Fruit fly (Drosophila melanogaster): ENCODE measurements around the gene Cpr76Ba.

Gene Cpr76Ba

dm6 chr3L:19556738-19557137 lies 38.6 kb upstream of the Cpr76Ba start:
- TF ChIP-seq Myc (optimal IDR thresholded peaks at IDR 0.05), result no peak
- no peak for TF ChIP-seq Sin3A (optimal IDR thresholded peaks at IDR 0.05)
- no peak for TF ChIP-seq h (optimal IDR thresholded peaks at IDR 0.05)
- TF ChIP-seq insv (optimal IDR thresholded peaks at IDR 0.05), result no peak

dm6 chr3L:19555906-19556457 lies 37.9 kb upstream of the Cpr76Ba start:
- TF ChIP-seq Myc (optimal IDR thresholded peaks at IDR 0.05) (no peak), h (optimal IDR thresholded peaks at IDR 0.05) (no peak), Sin3A (optimal IDR thresholded peaks at IDR 0.05) (no peak), psq (optimal IDR thresholded peaks at IDR 0.05) (no peak), ttk (optimal IDR thresholded peaks at IDR 0.05) (no peak), insv (optimal IDR thresholded peaks at IDR 0.05) (no peak)

- TF ChIP-seq Myc (optimal IDR thresholded peaks at IDR 0.05) (no peak), ttk (optimal IDR thresholded peaks at IDR 0.05) (no peak), psq (optimal IDR thresholded peaks at IDR 0.05) (no peak), insv (optimal IDR thresholded peaks at IDR 0.05) (no peak), h (optimal IDR thresholded peaks at IDR 0.05) (no peak), Sin3A (optimal IDR thresholded peaks at IDR 0.05) (no peak)
These were observed 34.1 kb upstream of the Cpr76Ba start, which contains the start of the genes Ltn1 and CG9300 for dm6 chr3L:19552136-19552773. TSS of gene Ltn1 (minus strand) at chr3L:19552290. TSS of gene CG9300 (plus strand) at chr3L:19552420.

- no peak for TF ChIP-seq ttk (optimal IDR thresholded peaks at IDR 0.05)
- no peak for TF ChIP-seq h (optimal IDR thresholded peaks at IDR 0.05)
- no peak for TF ChIP-seq insv (optimal IDR thresholded peaks at IDR 0.05)
- TF ChIP-seq psq (optimal IDR thresholded peaks at IDR 0.05), result no peak
- TF ChIP-seq Myc (optimal IDR thresholded peaks at IDR 0.05), result no peak
- TF ChIP-seq Sin3A (optimal IDR thresholded peaks at IDR 0.05), result no peak
These were observed 26.7 kb upstream of the Cpr76Ba start, which contains the start of the genes CG46435 and Rcd7 for dm6 chr3L:19544810-19545209. TSS of gene CG46435 (plus strand) at chr3L:19545110. TSS of gene Rcd7 (plus strand) at chr3L:19545110.

- TF ChIP-seq h (optimal IDR thresholded peaks at IDR 0.05) (no peak), Sin3A (optimal IDR thresholded peaks at IDR 0.05) (no peak), insv (optimal IDR thresholded peaks at IDR 0.05) (no peak), psq (optimal IDR thresholded peaks at IDR 0.05) (no peak), ttk (optimal IDR thresholded peaks at IDR 0.05) (no peak), Myc (optimal IDR thresholded peaks at IDR 0.05) (no peak)
These were observed 26.0 kb upstream of the Cpr76Ba start, which contains the start of the genes CG46434 and Dred for dm6 chr3L:19544105-19544504. TSS of gene CG46434 (minus strand) at chr3L:19544205. TSS of gene Dred (minus strand) at chr3L:19544205.

- TF ChIP-seq psq (optimal IDR thresholded peaks at IDR 0.05) (no peak), Myc (optimal IDR thresholded peaks at IDR 0.05) (no peak), insv (optimal IDR thresholded peaks at IDR 0.05) (no peak), h (optimal IDR thresholded peaks at IDR 0.05) (no peak), Sin3A (optimal IDR thresholded peaks at IDR 0.05) (no peak), ttk (optimal IDR thresholded peaks at IDR 0.05) (no peak)
These were observed 14.3 kb upstream of the Cpr76Ba start, which contains the start of gene Cpr76Bd for dm6 chr3L:19532443-19532842. TSS of gene Cpr76Bd (plus strand) at chr3L:19532743.

- TF ChIP-seq insv (optimal IDR thresholded peaks at IDR 0.05), result no peak
- no peak for TF ChIP-seq h (optimal IDR thresholded peaks at IDR 0.05)
- no peak for TF ChIP-seq Sin3A (optimal IDR thresholded peaks at IDR 0.05)
- TF ChIP-seq ttk (optimal IDR thresholded peaks at IDR 0.05), result no peak
- TF ChIP-seq Myc (optimal IDR thresholded peaks at IDR 0.05), result no peak
- TF ChIP-seq psq (optimal IDR thresholded peaks at IDR 0.05), result no peak
These were observed 10.4 kb upstream of the Cpr76Ba start for dm6 chr3L:19528547-19528946.

- TF ChIP-seq h (optimal IDR thresholded peaks at IDR 0.05) (no peak), insv (optimal IDR thresholded peaks at IDR 0.05) (no peak)
These were observed 7.6 kb upstream of the Cpr76Ba start for dm6 chr3L:19525736-19526135.

dm6 chr3L:19524690-19525089 lies 6.6 kb upstream of the Cpr76Ba start:
- TF ChIP-seq insv (optimal IDR thresholded peaks at IDR 0.05) (no peak), Sin3A (optimal IDR thresholded peaks at IDR 0.05) (no peak), psq (optimal IDR thresholded peaks at IDR 0.05) (no peak), Myc (optimal IDR thresholded peaks at IDR 0.05) (no peak), ttk (optimal IDR thresholded peaks at IDR 0.05) (no peak), h (optimal IDR thresholded peaks at IDR 0.05) (no peak)

dm6 chr3L:19521093-19521492 lies 3.0 kb upstream of the Cpr76Ba start:
- TF ChIP-seq psq (optimal IDR thresholded peaks at IDR 0.05) (no peak), h (optimal IDR thresholded peaks at IDR 0.05) (no peak), Sin3A (optimal IDR thresholded peaks at IDR 0.05) (no peak), Myc (optimal IDR thresholded peaks at IDR 0.05) (no peak), ttk (optimal IDR thresholded peaks at IDR 0.05) (no peak), insv (optimal IDR thresholded peaks at IDR 0.05) (no peak)

dm6 chr3L:19520645-19521044 lies 2.5 kb upstream of the Cpr76Ba start, which contains the start of gene Cpr76Bc:
TSS of gene Cpr76Bc (plus strand) at chr3L:19520945.
- no peak for TF ChIP-seq Myc (optimal IDR thresholded peaks at IDR 0.05)
- TF ChIP-seq Sin3A (optimal IDR thresholded peaks at IDR 0.05), result no peak
- TF ChIP-seq psq (optimal IDR thresholded peaks at IDR 0.05), result no peak
- TF ChIP-seq ttk (optimal IDR thresholded peaks at IDR 0.05), result no peak
- TF ChIP-seq h (optimal IDR thresholded peaks at IDR 0.05), result no peak
- TF ChIP-seq insv (optimal IDR thresholded peaks at IDR 0.05), result no peak

- TF ChIP-seq insv (optimal IDR thresholded peaks at IDR 0.05) (no peak), psq (optimal IDR thresholded peaks at IDR 0.05) (no peak), h (optimal IDR thresholded peaks at IDR 0.05) (no peak), Myc (optimal IDR thresholded peaks at IDR 0.05) (no peak), Sin3A (optimal IDR thresholded peaks at IDR 0.05) (no peak), ttk (optimal IDR thresholded peaks at IDR 0.05) (no peak)
These were observed 1.2 kb upstream of the Cpr76Ba start, which contains the start of gene Cpr76Bb for dm6 chr3L:19519349-19519748. TSS of gene Cpr76Bb (plus strand) at chr3L:19519649.

Data from Kc167 (cell line).